Worm (Caenorhabditis elegans): Measurements from ENCODE around the gene C53A5.9.

Gene C53A5.9

ce11 chrV:14558757-14559156, at the start of gene C53A5.9:
C53A5.9 (minus strand) TSS chrV:14558857.
- TF ChIP-seq him-1 (tag; optimal IDR thresholded peaks at IDR 0.05): no peak

- TF ChIP-seq dao-5 (tag; optimal IDR thresholded peaks at IDR 0.05): no peak
- no peak for TF ChIP-seq him-1 (tag; optimal IDR thresholded peaks at IDR 0.05)
- no peak for TF ChIP-seq W03F9.2 (tag; optimal IDR thresholded peaks at IDR 0.05)
Measured at ce11 chrV:14603755-14604154, 45.1 kb upstream of the C53A5.9 start.

DNA sequence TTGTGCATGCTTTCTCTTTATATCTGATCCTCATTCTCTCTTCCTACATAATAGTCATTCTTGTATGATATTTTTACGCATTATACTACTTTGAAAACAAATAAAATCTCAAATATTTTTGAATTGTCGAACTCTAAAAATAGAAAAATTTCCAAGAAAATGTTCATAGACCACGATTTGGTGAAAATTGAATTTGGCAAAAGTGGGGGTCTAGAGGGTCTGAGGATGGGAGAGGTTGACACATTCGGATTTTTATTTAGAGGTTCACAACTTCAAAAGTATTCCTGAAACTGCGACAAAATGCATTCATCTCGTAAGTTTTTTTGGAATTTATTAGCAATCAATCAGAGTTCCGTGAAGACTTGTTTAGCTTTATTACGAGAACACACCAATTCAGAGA, 41.3 kb upstream of the C53A5.9 start, which contains the start of gene glb-22:
TSS of gene glb-22 (plus strand) at position 301 of the 400 bp plus-strand sequence.
- no peak for TF ChIP-seq dao-5 (tag; optimal IDR thresholded peaks at IDR 0.05)
- TF ChIP-seq W03F9.2 (tag; optimal IDR thresholded peaks at IDR 0.05): no peak
- TF ChIP-seq him-1 (tag; optimal IDR thresholded peaks at IDR 0.05): no peak

ce11 chrV:14597681-14598184, 39.1 kb upstream of the C53A5.9 start, which contains the start of gene R11H6.2:
R11H6.2 (plus strand) TSS chrV:14598006.
- TF ChIP-seq dao-5 (tag; optimal IDR thresholded peaks at IDR 0.05) (no peak), W03F9.2 (tag; optimal IDR thresholded peaks at IDR 0.05) (no peak)

DNA sequence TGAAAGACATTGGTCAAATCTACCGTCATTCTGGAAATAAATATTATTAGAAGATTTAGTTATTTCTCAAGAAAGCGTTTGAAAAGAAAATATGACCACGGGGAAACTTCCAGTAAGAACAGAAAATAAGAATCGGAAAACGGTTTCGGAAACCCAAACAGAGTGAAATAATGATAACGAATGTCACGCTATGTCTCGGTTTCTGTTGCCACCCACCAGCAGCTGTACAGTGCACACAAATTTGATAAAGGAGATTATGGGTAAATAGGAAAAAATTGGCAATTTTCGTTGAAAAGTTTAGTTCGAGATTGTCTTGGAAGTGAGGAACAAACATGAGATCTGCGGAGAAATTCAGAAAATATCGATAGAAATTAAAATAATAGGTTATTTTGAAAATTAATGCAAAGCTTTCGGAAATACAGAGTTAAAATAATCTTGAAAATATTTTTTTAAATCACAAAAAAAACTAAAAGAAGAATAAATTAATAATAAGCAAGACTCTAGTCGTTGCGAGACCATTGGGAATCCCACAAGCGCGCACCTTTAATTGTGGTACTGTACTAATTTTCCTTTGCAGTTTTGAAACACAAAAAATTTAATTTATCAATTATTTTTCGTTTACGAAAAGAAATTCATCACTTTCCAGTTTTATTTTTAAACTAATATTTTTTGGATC, 38.5 kb upstream of the C53A5.9 start, which contains the start of gene pes-9:
TSS of gene pes-9 (minus strand) at position 30 of the 676 bp plus-strand sequence.
- no peak for TF ChIP-seq W03F9.2 (tag; optimal IDR thresholded peaks at IDR 0.05)
- no peak for TF ChIP-seq him-1 (tag; optimal IDR thresholded peaks at IDR 0.05)
- TF ChIP-seq dao-5 (tag; optimal IDR thresholded peaks at IDR 0.05): no peak

ce11 chrV:14595984-14596383, 37.3 kb upstream of the C53A5.9 start:
- TF ChIP-seq him-1 (tag; optimal IDR thresholded peaks at IDR 0.05): no peak
- TF ChIP-seq dao-5 (tag; optimal IDR thresholded peaks at IDR 0.05): no peak
- no peak for TF ChIP-seq W03F9.2 (tag; optimal IDR thresholded peaks at IDR 0.05)

DNA sequence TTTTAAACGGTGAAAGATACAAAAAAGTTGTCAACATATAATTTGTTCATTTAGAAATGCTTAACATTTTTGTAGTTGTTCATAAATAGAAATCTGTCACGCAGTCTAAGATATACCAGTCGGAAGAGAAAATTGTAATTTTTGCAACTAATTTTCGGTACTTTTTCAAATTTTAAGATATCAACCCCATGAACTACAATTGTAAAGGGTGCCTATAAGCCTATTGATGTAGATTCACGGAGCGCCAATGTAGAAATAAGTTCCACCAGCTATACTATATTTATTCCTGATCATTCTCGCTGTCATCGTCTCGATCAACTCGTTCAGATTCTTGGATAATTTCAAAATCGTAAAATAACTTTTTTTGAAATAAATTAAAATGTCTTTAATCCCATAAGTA, 36.3 kb upstream of the C53A5.9 start:
- TF ChIP-seq dao-5 (tag; optimal IDR thresholded peaks at IDR 0.05): no peak
- no peak for TF ChIP-seq him-1 (tag; optimal IDR thresholded peaks at IDR 0.05)
- no peak for TF ChIP-seq W03F9.2 (tag; optimal IDR thresholded peaks at IDR 0.05)

DNA sequence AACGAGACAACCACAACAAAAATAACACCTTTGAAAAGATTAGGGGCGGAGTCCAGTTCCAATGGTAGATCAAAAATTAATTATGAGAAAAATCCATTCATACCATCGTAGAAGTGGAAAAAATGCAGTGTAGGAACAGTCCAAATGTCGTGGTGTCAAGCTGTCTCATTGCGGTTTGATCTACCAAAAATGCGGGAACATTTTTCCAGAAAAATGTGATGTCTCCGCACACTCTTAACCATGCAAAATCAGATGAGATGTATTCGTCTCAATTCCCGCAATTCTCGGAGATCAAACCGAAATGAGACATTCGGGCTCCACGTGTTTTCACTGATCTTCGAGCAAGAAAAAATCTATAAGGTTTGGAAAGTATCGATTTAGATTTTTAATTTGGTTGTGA, 35.4 kb upstream of the C53A5.9 start:
- TF ChIP-seq W03F9.2 (tag; optimal IDR thresholded peaks at IDR 0.05): no peak
- no peak for TF ChIP-seq dao-5 (tag; optimal IDR thresholded peaks at IDR 0.05)
- TF ChIP-seq him-1 (tag; optimal IDR thresholded peaks at IDR 0.05): no peak

DNA sequence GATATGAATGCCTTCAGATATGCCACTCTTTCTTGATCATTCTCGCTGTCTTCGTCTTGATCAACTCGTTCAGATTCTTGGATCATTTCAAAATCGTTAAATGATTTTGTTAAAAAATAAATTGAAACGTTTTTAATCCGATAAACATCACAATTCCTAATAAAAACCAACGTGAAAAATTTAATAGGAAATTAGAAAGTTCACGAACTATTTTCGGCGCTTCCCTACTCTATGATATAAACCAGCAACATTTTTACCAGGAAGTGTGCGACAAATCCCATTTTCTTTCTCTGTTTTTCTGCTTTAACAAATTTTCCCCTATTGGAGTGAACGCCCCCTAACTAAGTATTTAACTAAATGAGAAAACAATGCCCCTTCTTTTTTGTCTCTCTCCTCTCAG, 26.7 kb upstream of the C53A5.9 start, which contains the start of gene Y40H4A.2:
TSS of gene Y40H4A.2 (minus strand) at position 101 of the 400 bp plus-strand sequence.
- TF ChIP-seq dao-5 (tag; optimal IDR thresholded peaks at IDR 0.05) (no peak), W03F9.2 (tag; optimal IDR thresholded peaks at IDR 0.05) (no peak), him-1 (tag; optimal IDR thresholded peaks at IDR 0.05) (no peak)

DNA sequence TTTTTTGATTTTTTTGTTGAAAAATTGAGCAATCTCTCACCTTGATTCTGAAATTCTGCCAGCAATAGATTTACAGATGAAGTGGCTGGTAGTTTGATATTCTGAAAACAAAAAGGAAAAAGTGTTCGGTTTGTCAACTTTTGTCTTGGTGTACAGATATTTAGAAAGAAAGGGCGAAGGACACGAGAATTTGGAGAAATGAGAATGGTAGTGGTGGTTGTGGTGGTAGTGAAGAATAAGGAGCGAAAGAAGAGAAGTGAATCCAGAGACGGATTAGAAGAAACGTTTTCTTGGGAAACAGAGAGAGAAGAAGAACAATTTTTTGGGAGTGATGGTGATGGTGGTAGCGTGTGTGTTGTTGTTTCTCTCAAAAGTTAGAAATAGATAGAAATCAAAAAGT, 21.0 kb upstream of the C53A5.9 start, which contains the start of gene gar-3:
TSS of gene gar-3 (minus strand) at position 101 of the 400 bp plus-strand sequence.
- no peak for TF ChIP-seq dao-5 (tag; optimal IDR thresholded peaks at IDR 0.05)
- TF ChIP-seq W03F9.2 (tag; optimal IDR thresholded peaks at IDR 0.05): no peak
- TF ChIP-seq him-1 (tag; optimal IDR thresholded peaks at IDR 0.05): no peak

ce11 chrV:14576745-14577373, 18.2 kb upstream of the C53A5.9 start:
- no peak for TF ChIP-seq W03F9.2 (tag; optimal IDR thresholded peaks at IDR 0.05)
- no peak for TF ChIP-seq dao-5 (tag; optimal IDR thresholded peaks at IDR 0.05)
- TF ChIP-seq him-1 (tag; optimal IDR thresholded peaks at IDR 0.05): no peak

ce11 chrV:14562589-14562988, 3.9 kb upstream of the C53A5.9 start, which contains the start of gene C53A5.11:
C53A5.11 (plus strand) TSS chrV:14562889.
- TF ChIP-seq dao-5 (tag; optimal IDR thresholded peaks at IDR 0.05) (no peak), W03F9.2 (tag; optimal IDR thresholded peaks at IDR 0.05) (no peak), him-1 (tag; optimal IDR thresholded peaks at IDR 0.05) (no peak)

DNA sequence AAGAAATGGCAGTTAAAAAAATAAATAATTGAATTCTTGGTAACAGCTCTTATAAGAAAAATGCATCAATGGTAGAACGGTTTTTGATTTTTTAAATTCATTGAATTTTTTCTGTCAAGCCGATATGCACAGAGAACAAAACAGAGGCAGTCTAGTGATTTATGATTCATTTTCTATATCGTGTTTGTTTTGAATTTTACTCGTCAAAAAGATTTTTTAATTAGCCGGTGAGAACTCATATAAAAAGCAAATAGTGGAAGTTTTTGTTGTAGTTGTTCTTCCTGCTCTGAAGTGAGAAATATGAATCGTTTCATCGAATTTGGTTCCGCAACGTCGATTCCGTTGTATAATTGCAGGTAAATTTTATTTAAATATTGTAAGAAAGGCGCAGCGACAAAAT, 655 bp upstream of the C53A5.9 start, which contains the start of gene srt-32:
TSS of gene srt-32 (plus strand) at position 301 of the 400 bp plus-strand sequence.
- no peak for TF ChIP-seq W03F9.2 (tag; optimal IDR thresholded peaks at IDR 0.05)
- TF ChIP-seq dao-5 (tag; optimal IDR thresholded peaks at IDR 0.05): no peak

ce11 chrV:14556187-14556586, 2.5 kb downstream of the C53A5.9 start, which contains the start of gene srg-47:
srg-47 (minus strand) TSS chrV:14556287.
- no peak for TF ChIP-seq him-1 (tag; optimal IDR thresholded peaks at IDR 0.05)
- no peak for TF ChIP-seq W03F9.2 (tag; optimal IDR thresholded peaks at IDR 0.05)
- no peak for TF ChIP-seq dao-5 (tag; optimal IDR thresholded peaks at IDR 0.05)
